Worm (Caenorhabditis elegans): ENCODE data around the gene B0281.4.

- no peak for TF ChIP-seq ama-1 (optimal IDR thresholded peaks at IDR 0.05)
- no peak for TF ChIP-seq tra-4 (tag; optimal IDR thresholded peaks at IDR 0.05)
- TF ChIP-seq ets-7 (tag; optimal IDR thresholded peaks at IDR 0.05), result no peak
- TF ChIP-seq pes-1 (GFP tag; IDR thresholded peaks at IDR 0.05), result no peak
Measured at ce11 chrII:2279839-2280238, 18.8 kb downstream of the B0281.4 start, which contains the start of gene K09F6.11.
